Fruit fly (Drosophila melanogaster) whole organism, embryonic: ENCODE data around the gene ng2.

ENCODE experiments used
- CG10267 ChIP-seq: fragments of 200-800 bp; sonication (Bioruptor generic); optimal IDR thresholded peaks from 2 replicates; lab custom pipeline; 2018; ENCODE audit warnings: missing biosample characterization, mild to moderate bottlenecking, missing genetic modification characterization, moderate library complexity
- CG10959 ChIP-seq: fragments of 200-800 bp; sonication (Bioruptor generic); IDR thresholded peaks from 2 replicates; pipeline ENCODE4 v1.3.6; 2022; ENCODE audit warnings: missing biosample characterization, missing genetic modification characterization
- CG11695 ChIP-seq: fragments of 200-800 bp; sonication (Bioruptor generic); IDR thresholded peaks from 3 replicates; pipeline ENCODE4 v1.3.6; 2022; ENCODE audit warnings: missing biosample characterization, missing genetic modification characterization
- CG12744 ChIP-seq: fragments of 200-800 bp; sonication (Bioruptor generic); optimal IDR thresholded peaks from 2 replicates; lab custom pipeline; 2016; ENCODE audit warnings: missing biosample characterization, missing genetic modification characterization
- CG13624 ChIP-seq: fragments of 200-800 bp; sonication (Bioruptor generic); optimal IDR thresholded peaks from 2 replicates; lab custom pipeline; 2016; ENCODE audit warnings: missing biosample characterization, missing genetic modification characterization
- CG14710 ChIP-seq: fragments of 200-800 bp; sonication (Bioruptor generic); optimal IDR thresholded peaks from 3 replicates; lab custom pipeline; 2019; ENCODE audit warnings: missing biosample characterization, mild to moderate bottlenecking, missing genetic modification characterization, moderate library complexity
- CG1647 ChIP-seq: fragments of 200-800 bp; sonication (Bioruptor generic); optimal IDR thresholded peaks from 3 replicates; lab custom pipeline; 2016; ENCODE audit warnings: missing biosample characterization, missing genetic modification characterization
- CG17829 ChIP-seq: fragments of 200-800 bp; optimal IDR thresholded peaks from 2 replicates; lab custom pipeline; 2019; ENCODE audit warnings: missing biosample characterization, mild to moderate bottlenecking, missing genetic modification characterization, moderate library complexity
- CG18011 ChIP-seq: fragments of 200-800 bp; sonication (Bioruptor generic); optimal IDR thresholded peaks from 2 replicates; lab custom pipeline; 2017; ENCODE audit warnings: missing biosample characterization, missing genetic modification characterization, mild to moderate bottlenecking, moderate library complexity, missing genotype
- CG18599 ChIP-seq: fragments of 200-800 bp; sonication (Bioruptor generic); optimal IDR thresholded peaks from 3 replicates; lab custom pipeline; 2017; ENCODE audit warnings: missing biosample characterization, missing genetic modification characterization, mild to moderate bottlenecking, moderate library complexity, missing genetic modification reagents
- CG34422 ChIP-seq: fragments of 200-800 bp; sonication (Bioruptor generic); IDR thresholded peaks from 3 replicates; pipeline ENCODE4 v1.3.6; 2022; ENCODE audit warnings: missing biosample characterization, missing genetic modification characterization
- CG5953 ChIP-seq: fragments of 200-800 bp; sonication (Bioruptor generic); IDR thresholded peaks from 2 replicates; pipeline ENCODE4 v1.3.6; 2022; ENCODE audit warnings: missing biosample characterization, missing genetic modification characterization
- CG6175 ChIP-seq: fragments of 200-800 bp; sonication (Bioruptor generic); IDR thresholded peaks from 3 replicates; pipeline ENCODE4 v1.3.6; 2022; ENCODE audit warnings: missing biosample characterization, missing genetic modification characterization
- CG7357 ChIP-seq: fragments of 200-800 bp; sonication (Bioruptor generic); IDR thresholded peaks from 3 replicates; pipeline ENCODE4 v1.3.6; 2022; ENCODE audit warnings: missing biosample characterization, missing genetic modification characterization
- CG8924 ChIP-seq: fragments of 200-800 bp; optimal IDR thresholded peaks from 3 replicates; lab custom pipeline; 2019; ENCODE audit warnings: missing biosample characterization, mild to moderate bottlenecking, missing genetic modification characterization, moderate library complexity
- CTCF ChIP-seq: fragments of 200-800 bp; sonication (Bioruptor generic); optimal IDR thresholded peaks from 2 replicates; lab custom pipeline; 2017; ENCODE audit warnings: missing biosample characterization, mild to moderate bottlenecking, missing genetic modification characterization, moderate library complexity
- Chrac-16 ChIP-seq: fragments of 200-800 bp; sonication (Bioruptor generic); optimal IDR thresholded peaks from 3 replicates; lab custom pipeline; 2016; ENCODE audit warnings: missing biosample characterization, missing genetic modification characterization
- CoRest ChIP-seq: fragments of 200-800 bp; sonication (Bioruptor generic); optimal IDR thresholded peaks from 3 replicates; lab custom pipeline; 2018; ENCODE audit warnings: missing biosample characterization, mild to moderate bottlenecking, missing genetic modification characterization, moderate library complexity
- D19B ChIP-seq: fragments of 200-800 bp; sonication (Bioruptor generic); optimal IDR thresholded peaks from 2 replicates; lab custom pipeline; 2017; ENCODE audit warnings: missing biosample characterization, mild to moderate bottlenecking, missing genetic modification characterization
- Doc3 ChIP-seq: fragments of 200-800 bp; sonication (Bioruptor generic); IDR thresholded peaks from 3 replicates; pipeline ENCODE4 v1.3.6; 2022; ENCODE audit warnings: missing biosample characterization, missing genetic modification characterization; ENCODE audit not compliant: partially characterized antibody
- Fer1 ChIP-seq: fragments of 200-800 bp; sonication (Bioruptor generic); optimal IDR thresholded peaks from 2 replicates; lab custom pipeline; 2017; ENCODE audit warnings: missing biosample characterization, mild to moderate bottlenecking, missing genetic modification characterization
- HLHmδ ChIP-seq: fragments of 200-800 bp; sonication (Bioruptor generic); optimal IDR thresholded peaks from 2 replicates; lab custom pipeline; 2018; ENCODE audit warnings: missing biosample characterization, mild to moderate bottlenecking, missing genetic modification characterization, moderate library complexity
- Hey ChIP-seq: fragments of 200-800 bp; sonication (Bioruptor generic); optimal IDR thresholded peaks from 3 replicates; lab custom pipeline; 2018; ENCODE audit warnings: missing biosample characterization, mild to moderate bottlenecking, missing genetic modification characterization
- Neu2 ChIP-seq: fragments of 200-800 bp; sonication (Bioruptor generic); optimal IDR thresholded peaks from 3 replicates; lab custom pipeline; 2016; ENCODE audit warnings: missing biosample characterization, missing genetic modification characterization, borderline replicate concordance
- Nf-YC ChIP-seq: fragments of 200-800 bp; optimal IDR thresholded peaks from 3 replicates; lab custom pipeline; 2019; ENCODE audit warnings: missing biosample characterization, mild to moderate bottlenecking, missing genetic modification characterization, moderate library complexity
- NfI ChIP-seq: fragments of 200-800 bp; sonication (Bioruptor generic); optimal IDR thresholded peaks from 3 replicates; lab custom pipeline; 2018; ENCODE audit warnings: missing biosample characterization, mild to moderate bottlenecking, missing genetic modification characterization, moderate library complexity
- Oaz ChIP-seq: fragments of 200-800 bp; sonication (Bioruptor generic); IDR thresholded peaks from 2 replicates; pipeline ENCODE4 v1.3.6; 2022; ENCODE audit warnings: missing biosample characterization, missing genetic modification characterization
- Spps ChIP-seq: fragments of 200-800 bp; sonication (Bioruptor generic); optimal IDR thresholded peaks from 2 replicates; lab custom pipeline; 2018; ENCODE audit warnings: missing biosample characterization, mild to moderate bottlenecking, missing genetic modification characterization
- Ssrp ChIP-seq: fragments of 200-800 bp; sonication (Bioruptor generic); optimal IDR thresholded peaks from 2 replicates; lab custom pipeline; 2018; ENCODE audit warnings: missing biosample characterization, mild to moderate bottlenecking, missing genetic modification characterization, moderate library complexity
- TFAM ChIP-seq: fragments of 200-800 bp; sonication (Bioruptor generic); optimal IDR thresholded peaks from 2 replicates; lab custom pipeline; 2017; ENCODE audit warnings: missing biosample characterization, missing genetic modification characterization, inconsistent platforms
- Taf1 ChIP-seq: fragments of 200-800 bp; sonication (Bioruptor generic); IDR thresholded peaks from 2 replicates; pipeline ENCODE4 v1.3.6; 2022; ENCODE audit warnings: missing biosample characterization, missing genetic modification characterization
- bbx ChIP-seq: fragments of 200-800 bp; sonication (Bioruptor generic); IDR thresholded peaks from 2 replicates; pipeline ENCODE4 v1.3.6; 2022; ENCODE audit warnings: missing biosample characterization, missing genetic modification characterization; ENCODE audit not compliant: partially characterized antibody
- bigmax ChIP-seq: fragments of 200-800 bp; sonication (Bioruptor generic); optimal IDR thresholded peaks from 2 replicates; lab custom pipeline; 2018; ENCODE audit warnings: missing biosample characterization, mild to moderate bottlenecking, missing genetic modification characterization
- bsh ChIP-seq, 2 experiments: fragments of 200-800 bp; sonication (Bioruptor generic); optimal IDR thresholded peaks; 2 replicates each; lab custom pipeline; 2017 to 2018; ENCODE audit warnings: mild to moderate bottlenecking in 2 of 2, missing biosample characterization in 2 of 2, missing genetic modification characterization in 2 of 2, moderate library complexity in 1 of 2
- chif ChIP-seq, 2 experiments: fragments of 200-800 bp; sonication (Bioruptor generic); optimal IDR thresholded peaks; 3 replicates each; lab custom pipeline; 2016; ENCODE audit warnings: missing biosample characterization in 2 of 2, missing genetic modification characterization in 2 of 2
- crol ChIP-seq: fragments of 200-800 bp; sonication (Bioruptor generic); IDR thresholded peaks from 2 replicates; pipeline ENCODE4 v1.3.6; 2022; ENCODE audit warnings: missing biosample characterization, missing genetic modification characterization
- dati ChIP-seq: fragments of 200-800 bp; sonication (Bioruptor generic); IDR thresholded peaks from 2 replicates; pipeline ENCODE4 v1.3.6; 2022; ENCODE audit warnings: missing biosample characterization, missing genetic modification characterization
- eyg ChIP-seq: fragments of 200-800 bp; sonication (Bioruptor generic); optimal IDR thresholded peaks from 3 replicates; lab custom pipeline; 2016; ENCODE audit warnings: missing biosample characterization, missing genetic modification characterization
- fd102C ChIP-seq: fragments of 200-800 bp; sonication (Bioruptor generic); optimal IDR thresholded peaks from 2 replicates; lab custom pipeline; 2018; ENCODE audit warnings: missing biosample characterization, mild to moderate bottlenecking, missing genetic modification characterization, moderate library complexity
- fd3F ChIP-seq: fragments of 200-800 bp; sonication (Bioruptor generic); optimal IDR thresholded peaks from 2 replicates; lab custom pipeline; 2018; ENCODE audit warnings: missing biosample characterization, mild to moderate bottlenecking, missing genetic modification characterization, moderate library complexity
- gcm ChIP-seq: fragments of 200-800 bp; sonication (Bioruptor generic); optimal IDR thresholded peaks from 2 replicates; lab custom pipeline; 2019; ENCODE audit warnings: missing biosample characterization, mild to moderate bottlenecking, missing genetic modification characterization, moderate library complexity
- mam ChIP-seq: fragments of 200-800 bp; sonication (Bioruptor generic); optimal IDR thresholded peaks from 3 replicates; lab custom pipeline; 2016; ENCODE audit warnings: missing biosample characterization, missing genetic modification characterization
- ro ChIP-seq: fragments of 200-800 bp; sonication (Bioruptor generic); IDR thresholded peaks from 2 replicates; pipeline ENCODE4 v1.3.6; 2022; ENCODE audit warnings: missing biosample characterization, missing genetic modification characterization
- row ChIP-seq: fragments of 200-800 bp; sonication (Bioruptor generic); IDR thresholded peaks from 3 replicates; pipeline ENCODE4 v1.3.6; 2022; ENCODE audit warnings: missing biosample characterization, missing genetic modification characterization
- sob ChIP-seq: fragments of 200-800 bp; sonication (Bioruptor generic); IDR thresholded peaks from 2 replicates; pipeline ENCODE4 v1.3.6; 2022; ENCODE audit warnings: missing biosample characterization, missing genetic modification characterization
- tin ChIP-seq: fragments of 200-800 bp; sonication (Bioruptor generic); optimal IDR thresholded peaks from 3 replicates; lab custom pipeline; 2016; ENCODE audit warnings: missing biosample characterization, missing genetic modification characterization
- tll ChIP-seq, 2 experiments: fragments of 200-800 bp in 1 of 2; fragments of >200 bp in 1 of 2; sonication (Bioruptor generic) in 1 of 2; optimal IDR thresholded peaks; 2 replicates each; lab custom pipeline; 2017 to 2019; ENCODE audit warnings: missing biosample characterization in 2 of 2, missing genetic modification characterization in 2 of 2, mild to moderate bottlenecking in 1 of 2, moderate library complexity in 1 of 2
- twi ChIP-seq: fragments of 200-800 bp; optimal IDR thresholded peaks from 2 replicates; lab custom pipeline; 2019; ENCODE audit warnings: missing biosample characterization, mild to moderate bottlenecking, missing genetic modification characterization, moderate library complexity
- zfh1 ChIP-seq: fragments of 200-800 bp; sonication (Bioruptor generic); IDR thresholded peaks from 3 replicates; pipeline ENCODE4 v1.3.6; 2022; ENCODE audit warnings: missing biosample characterization, missing genetic modification characterization

The ng2 gene

DNA sequence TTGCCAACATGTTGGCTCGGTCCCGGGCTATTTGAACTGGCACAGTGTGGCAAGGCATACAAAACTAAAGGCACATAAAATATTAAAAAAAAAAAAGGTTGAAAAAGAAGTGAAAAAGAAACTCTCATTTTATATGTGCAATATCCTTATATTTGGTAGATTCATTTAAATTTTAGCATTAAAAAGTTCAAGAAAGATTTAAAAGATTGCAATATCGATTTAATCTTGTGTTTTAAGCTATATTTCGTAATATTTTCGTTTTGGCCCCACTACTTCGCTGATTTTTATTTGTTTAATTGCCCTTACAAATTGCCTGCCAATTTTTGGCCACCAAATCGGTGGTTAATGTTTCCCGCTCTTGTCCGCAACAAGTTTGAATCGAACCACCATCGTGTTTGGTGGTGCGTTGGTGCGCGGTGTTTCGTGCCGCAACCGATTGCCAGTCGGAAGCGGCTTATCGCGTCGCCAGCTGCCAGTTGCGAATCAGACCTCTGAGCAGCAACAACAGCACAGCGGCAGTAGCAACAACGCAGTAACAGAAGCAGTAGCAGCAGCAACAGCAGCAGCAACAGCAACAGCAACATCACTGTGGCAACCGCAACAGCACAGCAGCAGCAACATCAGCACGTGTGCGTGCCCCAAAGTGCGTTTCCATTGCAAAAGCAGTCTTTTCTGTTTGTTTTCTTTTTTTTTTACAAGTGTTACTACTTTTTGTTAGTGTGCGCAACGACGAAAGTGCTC is 15.4 kb upstream of the ng2 start (continued):
- TF ChIP-seq zfh1 (GFP tag; lab: Robert Waterston, UW) = no peak; the same call in 1 of the 3 replicates
- TF ChIP-seq dati (GFP tag; lab: Robert Waterston, UW) = peak; percentile 11; the same call in 1 of the 2 replicates
- peak; percentile 95 for TF ChIP-seq tin (GFP tag; lab: Kevin White, UChicago)
- peak; percentile 91 for TF ChIP-seq gcm (GFP tag; lab: Kevin White, UChicago)
- TF ChIP-seq TFAM (GFP tag; lab: Kevin White, UChicago) = no peak
- peak; percentile 92 for TF ChIP-seq sob (GFP tag; lab: Robert Waterston, UW)
- TF ChIP-seq HLHmδ (GFP tag; lab: Kevin White, UChicago) = no peak
- TF ChIP-seq CG11695 (GFP tag; lab: Robert Waterston, UW) = peak; percentile 96
- TF ChIP-seq twi = no peak
- peak; percentile 90 for TF ChIP-seq CG1647 (GFP tag; lab: Kevin White, UChicago)
- peak; percentile 64 for TF ChIP-seq CTCF (GFP tag; lab: Kevin White, UChicago)
- TF ChIP-seq fd102C = no peak
- peak; percentile 86 for TF ChIP-seq mam (GFP tag; lab: Kevin White, UChicago)
- TF ChIP-seq CG6175 (GFP tag; lab: Robert Waterston, UW) = peak; percentile 89
- peak; percentile 93 for TF ChIP-seq D19B
- peak; percentile 98 for TF ChIP-seq Fer1 (GFP tag; lab: Kevin White, UChicago)
- peak; percentile 79 for TF ChIP-seq Nf-YC (tag; lab: Kevin White, UChicago)
- peak; percentile 87 for TF ChIP-seq Oaz
- TF ChIP-seq CG18599 (GFP tag; lab: Kevin White, UChicago) = peak; percentile 98
- TF ChIP-seq CG17829 (tag; lab: Kevin White, UChicago) = peak; percentile 81
- TF ChIP-seq Spps (tag; lab: Kevin White, UChicago) = peak; percentile 74
- peak; percentile 61 for TF ChIP-seq CG10959 (GFP tag; lab: Robert Waterston, UW)
- TF ChIP-seq tll (GFP tag; optimal IDR thresholded peaks at IDR 0.05; lab: Kevin White, UChicago) = no peak
- peak; percentile 93 for TF ChIP-seq Ssrp
- TF ChIP-seq CG10267 (tag; lab: Kevin White, UChicago) = peak; percentile 86
- TF ChIP-seq CG8924 (tag; lab: Kevin White, UChicago) = peak; percentile 90
- peak; percentile 88 for TF ChIP-seq CG7357
- TF ChIP-seq ro = peak; percentile 67
- TF ChIP-seq CG12744 (GFP tag; lab: Kevin White, UChicago) = peak; percentile 92
- peak; percentile 84 for TF ChIP-seq CG5953 (GFP tag; lab: Robert Waterston, UW)
- peak; percentile 85 for TF ChIP-seq CG14710
- TF ChIP-seq Neu2 (GFP tag; lab: Kevin White, UChicago) = peak; percentile 79
- TF ChIP-seq row = peak; percentile 91
- TF ChIP-seq chif (GFP tag; optimal IDR thresholded peaks at IDR 0.05; lab: Kevin White, UChicago) = peak; percentile 87 to 92
- TF ChIP-seq CoRest = peak; percentile 97
- TF ChIP-seq NfI (GFP tag; lab: Kevin White, UChicago) = peak; percentile 95
- TF ChIP-seq CG18011 (GFP tag; lab: Kevin White, UChicago) = peak; percentile 89
- peak; percentile 92 for TF ChIP-seq bsh (GFP tag; optimal IDR thresholded peaks at IDR 0.05; lab: Kevin White, UChicago)
- TF ChIP-seq Chrac-16 (GFP tag; lab: Kevin White, UChicago) = peak; percentile 91
- peak; percentile 63 for TF ChIP-seq eyg (GFP tag; lab: Kevin White, UChicago)
- TF ChIP-seq Hey (tag; lab: Kevin White, UChicago) = peak; percentile 58
- TF ChIP-seq Taf1 (GFP tag; lab: Robert Waterston, UW) = peak; percentile 85
- peak; percentile 91; the same call in 2 of the 3 replicates for TF ChIP-seq CG34422 (GFP tag; lab: Robert Waterston, UW)
- peak; percentile 94 for TF ChIP-seq fd3F
- TF ChIP-seq CG13624 (GFP tag; lab: Kevin White, UChicago) = peak; percentile 91
- TF ChIP-seq bigmax = no peak
- TF ChIP-seq Doc3 (GFP tag; lab: Robert Waterston, UW) = no peak
- TF ChIP-seq crol = no peak
- no peak; the same call in 1 of the 2 replicates for TF ChIP-seq bbx (GFP tag; lab: Robert Waterston, UW)
